Fruit fly (Drosophila melanogaster): ENCODE results near the gene glec.

Gene glec

dm6 chr3R:21853618-21854573 lies 2.2 kb downstream of the glec start (continued):
- no peak for TF ChIP-seq ap (GFP tag; IDR thresholded peaks at IDR 0.05)
- TF ChIP-seq Kr (GFP tag; optimal IDR thresholded peaks at IDR 0.05): no peak
- no peak for TF ChIP-seq CG15011 (GFP tag; optimal IDR thresholded peaks at IDR 0.05)
- 0 out of 3 replicates have a peak, but pooled peaks have one; percentile 10 for TF ChIP-seq Dbx (GFP tag; IDR thresholded peaks at IDR 0.05)
- no peak for TF ChIP-seq ken (GFP tag; IDR thresholded peaks at IDR 0.05)
- peak; percentile 41 for TF ChIP-seq CG3163 (GFP tag; optimal IDR thresholded peaks at IDR 0.05)
- TF ChIP-seq CG8944 (GFP tag; optimal IDR thresholded peaks at IDR 0.05): no peak
- TF ChIP-seq HmgZ (tag; optimal IDR thresholded peaks at IDR 0.05): peak; percentile 30
- no peak for TF ChIP-seq Mrtf (GFP tag; IDR thresholded peaks at IDR 0.05)
- TF ChIP-seq CrebB (tag; optimal IDR thresholded peaks at IDR 0.05): peak; percentile 24
- no peak for TF ChIP-seq Taf1 (GFP tag; IDR thresholded peaks at IDR 0.05)
- no peak for TF ChIP-seq ind (GFP tag; optimal IDR thresholded peaks at IDR 0.05)
- no peak for TF ChIP-seq CG8924 (tag; optimal IDR thresholded peaks at IDR 0.05)
- peak; percentile 78 for TF ChIP-seq pros (GFP tag; optimal IDR thresholded peaks at IDR 0.05)
- no peak for TF ChIP-seq Gsc (GFP tag; IDR thresholded peaks at IDR 0.05)
- TF ChIP-seq CG11398 (GFP tag; optimal IDR thresholded peaks at IDR 0.05): no peak
- TF ChIP-seq H15 (GFP tag; IDR thresholded peaks at IDR 0.05): no peak
- TF ChIP-seq Hr78 (GFP tag; optimal IDR thresholded peaks at IDR 0.05): peak in 1 of 2 experiments; percentile 54

- TF ChIP-seq Hmr (GFP tag; optimal IDR thresholded peaks at IDR 0.05): peak; percentile 51
- TF ChIP-seq tap (tag; optimal IDR thresholded peaks at IDR 0.05): peak; percentile 28
- peak; percentile 31 for TF ChIP-seq fd3F (GFP tag; optimal IDR thresholded peaks at IDR 0.05)
- TF ChIP-seq CG12391 (tag; optimal IDR thresholded peaks at IDR 0.05): peak; percentile 17
- TF ChIP-seq zfh2 (GFP tag; optimal IDR thresholded peaks at IDR 0.05): peak; percentile 53
- peak; percentile 15 for TF ChIP-seq CG13775 (GFP tag; optimal IDR thresholded peaks at IDR 0.05)
- no peak for TF ChIP-seq crp (GFP tag; optimal IDR thresholded peaks at IDR 0.05)
- peak; percentile 47 for TF ChIP-seq row (GFP tag; IDR thresholded peaks at IDR 0.05)
- peak; percentile 6 for TF ChIP-seq CG18476 (GFP tag; optimal IDR thresholded peaks at IDR 0.05)
- peak; percentile 68; the same call in 2 of the 3 replicates for TF ChIP-seq CG2199 (GFP tag; IDR thresholded peaks at IDR 0.05)
- peak; percentile 63 for TF ChIP-seq kni (GFP tag; optimal IDR thresholded peaks at IDR 0.05)
- no peak for TF ChIP-seq hkb (optimal IDR thresholded peaks at IDR 0.05)
- 0 out of 2 replicates have a peak, but pooled peaks have one; percentile 8 for TF ChIP-seq hkb (GFP tag; IDR thresholded peaks at IDR 0.05)
- peak; percentile 59 for TF ChIP-seq CG2678 (tag; optimal IDR thresholded peaks at IDR 0.05)
- TF ChIP-seq CG30403 (GFP tag; optimal IDR thresholded peaks at IDR 0.05): peak; percentile 31
- TF ChIP-seq NfI (GFP tag; optimal IDR thresholded peaks at IDR 0.05): peak; percentile 19
- peak; percentile 67 for TF ChIP-seq sens (GFP tag)
- TF ChIP-seq lab (GFP tag; optimal IDR thresholded peaks at IDR 0.05): peak; percentile 52
- TF ChIP-seq CG17385 (GFP tag; optimal IDR thresholded peaks at IDR 0.05): peak; percentile 26
- peak; percentile 15 to 84 for TF ChIP-seq Pdp1 (GFP tag; optimal IDR thresholded peaks at IDR 0.05)
- peak; percentile 43 for TF ChIP-seq CG2712 (tag; optimal IDR thresholded peaks at IDR 0.05)
- no peak for TF ChIP-seq chn (GFP tag; optimal IDR thresholded peaks at IDR 0.05)
- TF ChIP-seq shn (GFP tag; optimal IDR thresholded peaks at IDR 0.05): peak; percentile 2
- TF ChIP-seq Ptx1 (GFP tag; IDR thresholded peaks at IDR 0.05): no peak
- TF ChIP-seq CG8765 (GFP tag; IDR thresholded peaks at IDR 0.05): peak; percentile 34; the same call in 1 of the 2 replicates
- 0 out of 2 replicates have a peak, but pooled peaks have one; percentile 43 for TF ChIP-seq lmd (GFP tag; IDR thresholded peaks at IDR 0.05)
- no peak for TF ChIP-seq CG13287 (GFP tag; IDR thresholded peaks at IDR 0.05; ENCODE audit: partially characterized antibody)
- peak; percentile 30 for TF ChIP-seq CG9437 (GFP tag; optimal IDR thresholded peaks at IDR 0.05)
- no peak for TF ChIP-seq Nf-YC (tag; optimal IDR thresholded peaks at IDR 0.05)
Measured at dm6 chr3R:21852579-21853233, 3.4 kb downstream of the glec start.
